Fruit fly (Drosophila melanogaster): ENCODE measurements around the gene Cph.
A peak's percentile ranks its signal among the peaks of the same experiment; 100 is the strongest.

The Cph gene

dm6 chrX:7162554-7162953 lies 25.0 kb downstream of the Cph start (continued):
- no peak for TF ChIP-seq pros (GFP tag; optimal IDR thresholded peaks at IDR 0.05)
- peak; percentile 8 for TF ChIP-seq Deaf1 (tag; optimal IDR thresholded peaks at IDR 0.05)
- peak; percentile 34 for TF ChIP-seq CG12391 (tag; optimal IDR thresholded peaks at IDR 0.05)
- TF ChIP-seq CkIIα-i1 (GFP tag; IDR thresholded peaks at IDR 0.05), result no peak
- peak; percentile 4 for TF ChIP-seq HHEX (GFP tag; optimal IDR thresholded peaks at IDR 0.05)
- TF ChIP-seq Dbx (GFP tag; IDR thresholded peaks at IDR 0.05), result peak; percentile 56; the same call in 1 of the 3 replicates
- TF ChIP-seq MTF-1 (GFP tag; optimal IDR thresholded peaks at IDR 0.05; ENCODE audit: borderline replicate concordance), result peak; percentile 9
- TF ChIP-seq CG4282 (GFP tag; optimal IDR thresholded peaks at IDR 0.05), result no peak
- peak; percentile 30 for TF ChIP-seq CG15269 (tag; optimal IDR thresholded peaks at IDR 0.05)
- TF ChIP-seq CG8089 (GFP tag; optimal IDR thresholded peaks at IDR 0.05), result peak; percentile 45
- TF ChIP-seq sisA (GFP tag; IDR thresholded peaks at IDR 0.05), result 0 out of 2 replicates have a peak, but pooled peaks have one; percentile 4
- peak; percentile 46; the same call in 1 of the 3 replicates for TF ChIP-seq zfh1 (GFP tag; IDR thresholded peaks at IDR 0.05)
- no peak for TF ChIP-seq mam (GFP tag; optimal IDR thresholded peaks at IDR 0.05)
- peak; percentile 31 for TF ChIP-seq CG2678 (tag; optimal IDR thresholded peaks at IDR 0.05)
- peak; percentile 22 for TF ChIP-seq unpg (GFP tag; optimal IDR thresholded peaks at IDR 0.05)
- peak; percentile 24 for TF ChIP-seq Kr (GFP tag; optimal IDR thresholded peaks at IDR 0.05)
- TF ChIP-seq chm (GFP tag; IDR thresholded peaks at IDR 0.05), result 0 out of 2 replicates have a peak, but pooled peaks have one; percentile 15
- peak; percentile 56; the same call in 2 of the 3 replicates for TF ChIP-seq CG17361 (GFP tag; IDR thresholded peaks at IDR 0.05)
- peak; percentile 27 for TF ChIP-seq Antp (GFP tag; optimal IDR thresholded peaks at IDR 0.05)
- TF ChIP-seq gem (tag; optimal IDR thresholded peaks at IDR 0.05), result peak; percentile 33
- TF ChIP-seq Xrp1 (GFP tag; IDR thresholded peaks at IDR 0.05), result no peak
- TF ChIP-seq tin (GFP tag; optimal IDR thresholded peaks at IDR 0.05), result peak; percentile 71
- TF ChIP-seq ci (GFP tag; IDR thresholded peaks at IDR 0.05), result peak; percentile 45; the same call in 1 of the 3 replicates
- peak; percentile 21 for TF ChIP-seq ind (GFP tag; optimal IDR thresholded peaks at IDR 0.05)
- peak; percentile 42 for TF ChIP-seq CG13424 (tag; optimal IDR thresholded peaks at IDR 0.05)
- 0 out of 2 replicates have a peak, but pooled peaks have one; percentile 14 for TF ChIP-seq CG14667 (GFP tag; IDR thresholded peaks at IDR 0.05)
- peak; percentile 55 for TF ChIP-seq az2 (GFP tag; optimal IDR thresholded peaks at IDR 0.05)
- no peak for TF ChIP-seq CG2120 (GFP tag; optimal IDR thresholded peaks at IDR 0.05)
- TF ChIP-seq Hmr (GFP tag; optimal IDR thresholded peaks at IDR 0.05), result peak; percentile 21
- peak; percentile 41 for TF ChIP-seq CG1602 (GFP tag; optimal IDR thresholded peaks at IDR 0.05)
- TF ChIP-seq twi (tag; optimal IDR thresholded peaks at IDR 0.05), result peak; percentile 56
- TF ChIP-seq Ravus (GFP tag; IDR thresholded peaks at IDR 0.05), result no peak
- peak; percentile 83 for TF ChIP-seq sens (GFP tag)
- no peak for TF ChIP-seq CG6254 (GFP tag; optimal IDR thresholded peaks at IDR 0.05)
- TF ChIP-seq Xbp1 (GFP tag; optimal IDR thresholded peaks at IDR 0.05), result peak; percentile 48
- TF ChIP-seq Six4 (GFP tag; optimal IDR thresholded peaks at IDR 0.05), result peak; percentile 5
- 0 out of 3 replicates have a peak, but pooled peaks have one; percentile 48 for TF ChIP-seq otp (GFP tag; IDR thresholded peaks at IDR 0.05)
- TF ChIP-seq Poxn (GFP tag; IDR thresholded peaks at IDR 0.05), result no peak
- TF ChIP-seq CG30403 (GFP tag; optimal IDR thresholded peaks at IDR 0.05), result peak; percentile 21
- peak; percentile 43 for TF ChIP-seq CG33557 (GFP tag; optimal IDR thresholded peaks at IDR 0.05)
- TF ChIP-seq sqz (GFP tag; optimal IDR thresholded peaks at IDR 0.05), result peak; percentile 35
- TF ChIP-seq dysf (GFP tag; IDR thresholded peaks at IDR 0.05), result 0 out of 3 replicates have a peak, but pooled peaks have one; percentile 19
- peak; percentile 49 for TF ChIP-seq grau (tag; optimal IDR thresholded peaks at IDR 0.05)
- peak; percentile 48 for TF ChIP-seq CG18262 (tag; optimal IDR thresholded peaks at IDR 0.05)
- TF ChIP-seq CG32772 (GFP tag; IDR thresholded peaks at IDR 0.05), result no peak
- no peak for TF ChIP-seq E2f2 (GFP tag; IDR thresholded peaks at IDR 0.05)
- TF ChIP-seq Rfx (GFP tag; IDR thresholded peaks at IDR 0.05), result peak; percentile 56
- peak; percentile 20 for TF ChIP-seq CG17912 (GFP tag; optimal IDR thresholded peaks at IDR 0.05)
- peak; percentile 59 for TF ChIP-seq CG15601 (tag; optimal IDR thresholded peaks at IDR 0.05)
- no peak for TF ChIP-seq CG12104 (GFP tag; optimal IDR thresholded peaks at IDR 0.05)
- no peak for TF ChIP-seq ac (GFP tag; optimal IDR thresholded peaks at IDR 0.05)
